Worm (Caenorhabditis elegans): ENCODE measurements around the gene F26D11.13.

F26D11.13 gene

ce11 chrV:7980993-7981595 lies 26.6 kb upstream of the F26D11.13 start, which contains the start of gene F26D11.1:
Gene F26D11.1 (plus strand): TSS chrV:7981545.
- TF ChIP-seq pha-2 (tag; optimal IDR thresholded peaks at IDR 0.05) (no peak), hlh-15 (tag; optimal IDR thresholded peaks at IDR 0.05) (no peak)

DNA sequence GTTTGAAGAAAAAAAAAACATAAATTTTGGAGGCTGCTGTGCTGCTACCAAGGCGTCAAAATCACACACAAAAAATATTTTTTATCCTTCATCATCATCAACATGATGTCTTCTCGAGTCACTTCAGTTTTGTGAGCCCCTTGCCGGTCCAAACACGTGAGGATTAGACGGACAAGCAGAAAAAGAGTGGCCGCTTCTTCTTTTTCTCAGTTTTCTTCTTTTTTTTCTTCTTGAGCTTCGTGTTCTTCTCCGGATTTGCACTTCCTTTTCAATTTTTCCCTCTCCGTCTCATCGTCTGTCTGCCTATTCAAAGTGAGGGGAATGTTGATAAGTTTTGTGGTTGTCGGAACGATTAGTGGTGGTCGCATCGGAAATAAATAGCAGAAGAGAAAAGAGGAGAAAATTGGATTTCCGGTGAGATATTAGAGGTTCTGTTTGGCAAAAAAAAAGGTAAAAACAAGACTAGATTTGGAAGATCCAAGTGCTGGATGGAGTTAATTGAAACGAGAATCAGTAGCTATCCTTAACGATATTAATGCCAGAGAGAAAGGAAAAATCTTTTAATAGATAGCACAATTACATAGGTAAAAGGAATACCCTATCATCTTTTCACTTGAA lies 26.0 kb upstream of the F26D11.13 start:
- TF ChIP-seq nfya-1 (tag; optimal IDR thresholded peaks at IDR 0.05) = no peak
- no peak for TF ChIP-seq F13H6.1 (tag; optimal IDR thresholded peaks at IDR 0.05)
- TF ChIP-seq ahr-1 (tag; optimal IDR thresholded peaks at IDR 0.05) = no peak
- peak; percentile 62 for TF ChIP-seq unc-42 (tag; optimal IDR thresholded peaks at IDR 0.05)
- no peak for TF ChIP-seq sox-2 (GFP tag; IDR thresholded peaks at IDR 0.05)
- TF ChIP-seq dve-1 (tag; optimal IDR thresholded peaks at IDR 0.05) = no peak
- TF ChIP-seq T23F11.4 (GFP tag; optimal IDR thresholded peaks at IDR 0.05) = no peak

DNA sequence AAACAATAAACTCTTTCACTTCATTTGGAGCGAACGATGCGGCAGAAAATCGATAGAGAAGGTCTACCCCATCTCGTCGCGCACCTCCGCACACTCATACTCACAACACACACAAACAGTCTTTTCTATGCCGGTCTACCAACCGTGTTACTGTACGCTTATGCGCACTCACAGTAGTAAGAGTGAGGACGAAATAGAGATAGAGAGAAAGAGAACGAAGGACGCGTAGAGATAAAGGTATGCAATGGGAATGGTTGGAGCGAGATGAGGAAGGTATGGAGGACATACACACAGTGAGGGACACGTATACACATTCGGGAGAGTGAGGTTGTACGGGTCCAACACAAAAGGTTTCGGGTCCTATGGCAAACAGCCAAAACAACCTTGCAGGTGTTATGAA lies 24.3 kb upstream of the F26D11.13 start:
- TF ChIP-seq tbx-7 (tag; optimal IDR thresholded peaks at IDR 0.05) (no peak), pag-3 (tag; optimal IDR thresholded peaks at IDR 0.05; ENCODE audit: borderline replicate concordance) (no peak), nfya-1 (tag; optimal IDR thresholded peaks at IDR 0.05) (peak; percentile 48), ceh-30 (tag; optimal IDR thresholded peaks at IDR 0.05) (no peak), tbx-2 (tag; optimal IDR thresholded peaks at IDR 0.05) (peak; percentile 37), pax-1 (tag; optimal IDR thresholded peaks at IDR 0.05) (no peak), ceh-9 (tag; optimal IDR thresholded peaks at IDR 0.05) (no peak), lim-6 (tag; optimal IDR thresholded peaks at IDR 0.05) (no peak), elt-2 (tag; optimal IDR thresholded peaks at IDR 0.05) (peak; percentile 12), F13H6.1 (tag; optimal IDR thresholded peaks at IDR 0.05) (no peak), ceh-18 (tag; optimal IDR thresholded peaks at IDR 0.05) (peak; percentile 11), ref-2 (tag; optimal IDR thresholded peaks at IDR 0.05) (peak; percentile 69), ceh-2 (tag; optimal IDR thresholded peaks at IDR 0.05) (peak; percentile 15), sdc-2 (tag; optimal IDR thresholded peaks at IDR 0.05) (peak; percentile 15), fax-1 (tag; optimal IDR thresholded peaks at IDR 0.05) (no peak), ceh-22 (tag; optimal IDR thresholded peaks at IDR 0.05) (no peak), che-1 (tag; optimal IDR thresholded peaks at IDR 0.05) (no peak), ceh-31 (tag; optimal IDR thresholded peaks at IDR 0.05) (peak; percentile 39), ceh-34 (tag; optimal IDR thresholded peaks at IDR 0.05) (peak; percentile 14), madf-2 (tag; optimal IDR thresholded peaks at IDR 0.05) (peak; percentile 26), eyg-1 (tag; optimal IDR thresholded peaks at IDR 0.05) (no peak), ahr-1 (tag; optimal IDR thresholded peaks at IDR 0.05) (no peak), T23F11.4 (GFP tag; optimal IDR thresholded peaks at IDR 0.05) (peak; percentile 52), dve-1 (tag; optimal IDR thresholded peaks at IDR 0.05) (no peak), hlh-6 (tag; optimal IDR thresholded peaks at IDR 0.05) (peak; percentile 28), hlh-15 (tag; optimal IDR thresholded peaks at IDR 0.05) (no peak), ztf-16 (tag; optimal IDR thresholded peaks at IDR 0.05) (no peak)

DNA sequence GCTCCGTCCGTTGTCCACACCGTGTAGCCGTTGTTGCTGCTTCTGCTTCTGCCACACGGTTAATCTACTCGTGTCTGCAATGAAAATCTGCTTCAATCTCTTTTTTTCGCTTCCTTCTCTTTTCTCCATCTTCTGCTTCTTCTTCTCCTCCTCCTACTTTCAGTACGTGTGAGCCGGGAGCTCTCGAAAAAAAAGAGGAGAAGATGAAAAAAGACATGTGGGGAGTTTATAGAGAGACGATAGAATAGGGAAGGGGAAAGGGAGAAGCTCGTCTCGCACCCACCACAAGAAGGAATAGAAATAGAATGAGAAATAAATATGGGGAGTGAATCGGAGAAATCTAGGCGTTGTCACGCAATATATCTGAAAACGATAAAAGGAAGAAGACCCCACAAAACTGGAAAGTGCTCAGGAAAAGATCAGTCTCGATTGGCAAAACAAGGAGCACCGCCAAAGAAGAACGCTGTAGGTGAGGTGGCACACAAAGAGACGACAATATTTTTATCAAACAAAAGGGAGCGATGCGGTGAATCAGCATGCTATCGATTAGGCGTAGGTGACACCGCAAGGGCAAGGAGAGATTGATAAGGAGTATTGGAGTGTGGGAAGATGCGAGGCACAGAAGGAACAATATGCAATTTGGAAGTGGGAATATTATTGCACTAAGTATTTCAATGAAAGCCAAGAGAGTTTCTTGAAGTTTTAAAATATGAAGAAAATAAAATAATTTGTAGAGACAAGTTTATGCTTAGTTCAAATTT lies 23.4 kb upstream of the F26D11.13 start, which contains the start of gene let-413:
Gene let-413 (minus strand): TSS at position 76 of the 761 bp plus-strand sequence.
- peak; percentile 20 for TF ChIP-seq unc-42 (tag; optimal IDR thresholded peaks at IDR 0.05)
- TF ChIP-seq dve-1 (tag; optimal IDR thresholded peaks at IDR 0.05) = no peak
- TF ChIP-seq ceh-22 (tag; optimal IDR thresholded peaks at IDR 0.05) = no peak
- no peak for TF ChIP-seq elt-4 (tag; optimal IDR thresholded peaks at IDR 0.05)
- TF ChIP-seq elt-2 (tag; optimal IDR thresholded peaks at IDR 0.05) = peak; percentile 56
- TF ChIP-seq ceh-45 (GFP tag; IDR thresholded peaks at IDR 0.05) = no peak
- TF ChIP-seq dmd-4 (tag; optimal IDR thresholded peaks at IDR 0.05; ENCODE audit: borderline replicate concordance) = peak; percentile 26
- TF ChIP-seq hlh-30 (tag; optimal IDR thresholded peaks at IDR 0.05; ENCODE audit: insufficient read depth) = no peak
- TF ChIP-seq pqm-1 (tag; optimal IDR thresholded peaks at IDR 0.05) = peak; percentile 1
- TF ChIP-seq npax-4 (tag; optimal IDR thresholded peaks at IDR 0.05) = no peak
- TF ChIP-seq che-1 (tag; optimal IDR thresholded peaks at IDR 0.05) = no peak
- TF ChIP-seq hlh-13 (GFP tag; optimal IDR thresholded peaks at IDR 0.05) = no peak
- no peak for TF ChIP-seq ceh-14 (tag; optimal IDR thresholded peaks at IDR 0.05)

Data from whole organism, late embryonic.